Worm (Caenorhabditis elegans) whole organism, L2 larva: ENCODE results near the gene crb-1.

ENCODE experiments used
- elt-1 ChIP-seq: fragments of 150-350 bp; optimal IDR thresholded peaks from 2 replicates; lab custom pipeline; 2014; ENCODE audit warnings: missing biosample characterization, missing genetic modification characterization
- sem-4 ChIP-seq: fragments of 150-350 bp; optimal IDR thresholded peaks from 2 replicates; lab custom pipeline; 2014; ENCODE audit warnings: missing biosample characterization, missing genetic modification reagents, missing genetic modification characterization

DNA sequence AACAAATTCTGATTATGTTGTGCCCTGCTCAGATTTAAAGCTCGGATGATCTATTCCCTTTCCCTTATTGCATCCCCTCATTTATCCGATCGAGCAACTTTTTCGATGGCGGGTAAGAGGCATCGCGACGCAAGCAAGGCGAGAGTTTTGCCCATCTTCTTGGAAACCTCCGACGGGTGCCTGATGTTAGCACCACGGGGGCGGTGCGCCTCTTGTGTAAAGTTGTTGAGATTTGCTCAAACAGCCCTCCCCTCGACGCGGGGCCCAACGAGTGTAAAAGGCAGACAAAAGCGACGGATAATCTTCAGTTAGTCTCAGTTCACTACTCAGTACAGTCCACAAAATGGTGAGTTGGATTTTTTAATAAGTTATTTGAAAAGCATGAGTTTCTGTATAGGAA is 45.1 kb upstream of the crb-1 start, which contains the start of gene mlc-1:
- TF ChIP-seq sem-4 (tag; lab: Kevin White, UChicago) (no peak), elt-1 (no peak)
